Fruit fly (Drosophila melanogaster) Kc167 (cell line): Measurements from ENCODE around the gene CG10959.

Source experiments
- h ChIP-seq: fragments of >200 bp; optimal IDR thresholded peaks from 3 replicates; lab custom pipeline; 2018; ENCODE audit warnings: missing external identifiers
- insv ChIP-seq: fragments of >200 bp; optimal IDR thresholded peaks from 3 replicates; lab custom pipeline; 2018; ENCODE audit warnings: missing external identifiers
- ttk ChIP-seq: sonication (Bioruptor generic); optimal IDR thresholded peaks from 2 replicates; lab custom pipeline; 2017; ENCODE audit warnings: missing external identifiers

- TF ChIP-seq insv (lab: Kevin White, UChicago) (no peak), ttk (lab: Kevin White, UChicago) (no peak), h (no peak)
Measured at dm6 chrX:8115717-8116311, 32.8 kb upstream of the CG10959 start, which contains the start of gene Gclc.
